Worm (Caenorhabditis elegans) whole organism, early embryonic: ENCODE results near the gene Y116A8C.38.
A peak's percentile ranks its signal among the peaks of the same experiment; 100 is the strongest.

Experiments
- B0310.2 ChIP-seq: sonication (generic microtip); optimal IDR thresholded peaks from 2 replicates; lab custom pipeline; 2016; ENCODE audit warnings: mild to moderate bottlenecking, missing genetic modification characterization, missing compliant biosample characterization
- F13C5.2 ChIP-seq: sonication (generic microtip); optimal IDR thresholded peaks from 2 replicates; lab custom pipeline; 2017; ENCODE audit warnings: mild to moderate bottlenecking, missing genetic modification characterization, inconsistent platforms, missing compliant biosample characterization
- aly-1 ChIP-seq: sonication (generic microtip); optimal IDR thresholded peaks from 2 replicates; lab custom pipeline; 2016; ENCODE audit warnings: missing genetic modification characterization, missing compliant biosample characterization
- ama-1 ChIP-seq: fragments of 150-350 bp; optimal IDR thresholded peaks from 2 replicates; lab custom pipeline; 2014
- ceh-13 ChIP-seq: fragments of 200-800 bp; sonication (Bioruptor generic); optimal IDR thresholded peaks from 2 replicates; lab custom pipeline; 2018; ENCODE audit warnings: mild to moderate bottlenecking, missing genetic modification characterization, missing compliant biosample characterization
- ceh-36 ChIP-seq: sonication (generic microtip); optimal IDR thresholded peaks from 2 replicates; lab custom pipeline; 2016; ENCODE audit warnings: missing genetic modification characterization, inconsistent platforms, missing compliant biosample characterization
- ets-7 ChIP-seq: sonication (generic microtip); optimal IDR thresholded peaks from 2 replicates; lab custom pipeline; 2016; ENCODE audit warnings: missing genotype, missing genetic modification characterization, missing compliant biosample characterization
- flt-1 ChIP-seq: fragments of 200-800 bp; sonication (Bioruptor generic); IDR thresholded peaks from 2 replicates; pipeline ENCODE4 v1.3.6; 2022; ENCODE audit warnings: missing genetic modification characterization, missing compliant biosample characterization
- hmbx-1 ChIP-seq: sonication (generic microtip); optimal IDR thresholded peaks from 2 replicates; lab custom pipeline; 2016; ENCODE audit warnings: mild to moderate bottlenecking, missing genetic modification characterization, missing compliant biosample characterization
- hmg-4 ChIP-seq: fragments of 200-800 bp; sonication (Bioruptor generic); optimal IDR thresholded peaks from 2 replicates; lab custom pipeline; 2018; ENCODE audit warnings: mild to moderate bottlenecking, missing genetic modification characterization, missing compliant biosample characterization
- hnd-1 ChIP-seq: sonication (generic microtip); optimal IDR thresholded peaks from 2 replicates; lab custom pipeline; 2016; ENCODE audit warnings: missing genetic modification characterization, missing compliant biosample characterization
- pes-1 ChIP-seq: fragments of 200-800 bp; sonication (Bioruptor generic); IDR thresholded peaks from 2 replicates; pipeline ENCODE4 v1.3.6; 2022; ENCODE audit warnings: missing genetic modification reagents, missing genetic modification characterization, missing compliant biosample characterization
- scrt-1 ChIP-seq: fragments of 200-800 bp; sonication (Bioruptor generic); IDR thresholded peaks from 2 replicates; pipeline ENCODE4 v1.3.6; 2022; ENCODE audit warnings: missing genetic modification characterization, missing compliant biosample characterization
- sea-1 ChIP-seq: fragments of 200-800 bp; sonication (Bioruptor generic); conservative IDR thresholded peaks from 2 replicates; pipeline ENCODE4 v1.3.6; 2022; ENCODE audit warnings: missing genetic modification characterization, missing compliant biosample characterization
- tbx-11 ChIP-seq: fragments of 200-800 bp; sonication (Bioruptor generic); IDR thresholded peaks from 2 replicates; pipeline ENCODE4 v1.3.6; 2022; ENCODE audit warnings: missing genetic modification characterization, missing compliant biosample characterization
- tbx-37 ChIP-seq: fragments of 200-800 bp; sonication (Bioruptor generic); conservative IDR thresholded peaks from 2 replicates; pipeline ENCODE4 v1.3.6; 2022; ENCODE audit warnings: missing genetic modification reagents, missing genetic modification characterization, missing compliant biosample characterization
- tra-4 ChIP-seq: sonication (generic microtip); optimal IDR thresholded peaks from 2 replicates; lab custom pipeline; 2017; ENCODE audit warnings: missing genetic modification characterization, missing compliant biosample characterization

Gene Y116A8C.38

ce11 chrIV:17099113-17099512 lies 32.2 kb upstream of the Y116A8C.38 start:
- TF ChIP-seq sea-1 (GFP tag; lab: Robert Waterston, UW) (no peak), ceh-13 (GFP tag; lab: Kevin White, UChicago) (peak; percentile 19), tbx-37 (no peak), aly-1 (no peak), pes-1 (GFP tag; lab: Robert Waterston, UW) (0 out of 2 replicates have a peak, but pooled peaks have one; percentile 51), ets-7 (no peak)

ce11 chrIV:17100148-17100547 lies 31.2 kb upstream of the Y116A8C.38 start, which contains the start of gene bca-2:
TSS of gene bca-2 (minus strand) at chrIV:17100248.
- TF ChIP-seq hmbx-1 (no peak), flt-1 (GFP tag; lab: Robert Waterston, UW) (no peak), F13C5.2 (tag; lab: Kevin White, UChicago) (no peak), tra-4 (no peak), ceh-13 (GFP tag; lab: Kevin White, UChicago) (no peak), tbx-37 (no peak), tbx-11 (GFP tag; lab: Robert Waterston, UW) (no peak), aly-1 (no peak), sea-1 (GFP tag; lab: Robert Waterston, UW) (no peak), scrt-1 (GFP tag; lab: Robert Waterston, UW) (no peak), hnd-1 (tag; lab: Kevin White, UChicago) (no peak), B0310.2 (tag; lab: Kevin White, UChicago) (no peak), ceh-36 (tag; lab: Kevin White, UChicago) (no peak), hmg-4 (GFP tag; lab: Kevin White, UChicago) (no peak)

- TF ChIP-seq ets-7 (no peak), ceh-13 (GFP tag; lab: Kevin White, UChicago) (no peak), scrt-1 (GFP tag; lab: Robert Waterston, UW) (no peak), F13C5.2 (tag; lab: Kevin White, UChicago) (no peak), ceh-36 (tag; lab: Kevin White, UChicago) (no peak), aly-1 (no peak), hmg-4 (GFP tag; lab: Kevin White, UChicago) (no peak), tbx-37 (no peak), pes-1 (GFP tag; lab: Robert Waterston, UW) (no peak), hnd-1 (tag; lab: Kevin White, UChicago) (no peak), tbx-11 (GFP tag; lab: Robert Waterston, UW) (no peak), tra-4 (no peak), ama-1 (lab: Kevin White, UChicago) (no peak), B0310.2 (tag; lab: Kevin White, UChicago) (no peak), hmbx-1 (no peak), flt-1 (GFP tag; lab: Robert Waterston, UW) (no peak), sea-1 (GFP tag; lab: Robert Waterston, UW) (no peak)
Observed at ce11 chrIV:17100628-17101338, 30.6 kb upstream of the Y116A8C.38 start.

- TF ChIP-seq tra-4, result no peak
- no peak for TF ChIP-seq ceh-36 (tag; lab: Kevin White, UChicago)
- no peak for TF ChIP-seq hmg-4 (GFP tag; lab: Kevin White, UChicago)
- TF ChIP-seq ets-7, result no peak
- TF ChIP-seq hnd-1 (tag; lab: Kevin White, UChicago), result no peak
- peak; percentile 41 for TF ChIP-seq ama-1 (lab: Kevin White, UChicago)
- no peak for TF ChIP-seq hmbx-1
Observed at ce11 chrIV:17103116-17103515, 28.2 kb upstream of the Y116A8C.38 start.

ce11 chrIV:17103615-17104014 lies 27.7 kb upstream of the Y116A8C.38 start, which contains the start of gene Y116A8C.30:
TSS of gene Y116A8C.30 (minus strand) at chrIV:17103715.
- TF ChIP-seq aly-1 (no peak), hmg-4 (GFP tag; lab: Kevin White, UChicago) (no peak)

ce11 chrIV:17104157-17104872 lies 27.0 kb upstream of the Y116A8C.38 start:
- no peak for TF ChIP-seq aly-1
- no peak for TF ChIP-seq pes-1 (GFP tag; lab: Robert Waterston, UW)
- peak; percentile 5; the same call in 1 of the 2 replicates for TF ChIP-seq scrt-1 (GFP tag; lab: Robert Waterston, UW)
- TF ChIP-seq flt-1 (GFP tag; lab: Robert Waterston, UW), result no peak

- TF ChIP-seq aly-1 (peak; percentile 57), tra-4 (no peak)
Observed at ce11 chrIV:17105578-17105977, 25.8 kb upstream of the Y116A8C.38 start.

- TF ChIP-seq tbx-37 (no peak), pes-1 (GFP tag; lab: Robert Waterston, UW) (peak; percentile 80), hmg-4 (GFP tag; lab: Kevin White, UChicago) (no peak), sea-1 (GFP tag; lab: Robert Waterston, UW) (0 out of 2 replicates have a peak, but pooled peaks have one; percentile 9), tbx-11 (GFP tag; lab: Robert Waterston, UW) (no peak), ceh-13 (GFP tag; lab: Kevin White, UChicago) (peak; percentile 29)
Observed at ce11 chrIV:17108200-17108599, 23.1 kb upstream of the Y116A8C.38 start.
